Fruit fly (Drosophila melanogaster) whole organism, embryonic: ENCODE measurements around the gene Dr.

Experiments
- Blimp-1 ChIP-seq: fragments of 200-800 bp; sonication (Bioruptor generic); optimal IDR thresholded peaks from 3 replicates; lab custom pipeline; 2018; ENCODE audit warnings: missing biosample characterization, missing genetic modification characterization, mild to moderate bottlenecking, moderate library complexity, missing genetic modification reagents
- CG13123 ChIP-seq: fragments of 200-800 bp; sonication (Bioruptor generic); optimal IDR thresholded peaks from 2 replicates; lab custom pipeline; 2016; ENCODE audit warnings: missing biosample characterization, missing genetic modification characterization
- CG14667 ChIP-seq: fragments of 200-800 bp; sonication (Bioruptor generic); IDR thresholded peaks from 2 replicates; pipeline ENCODE4 v1.3.6; 2022; ENCODE audit warnings: missing biosample characterization, missing genetic modification characterization
- CG17568 ChIP-seq: fragments of 200-800 bp; sonication (Bioruptor generic); optimal IDR thresholded peaks from 2 replicates; lab custom pipeline; 2018; ENCODE audit warnings: missing biosample characterization, mild to moderate bottlenecking, missing genetic modification characterization, moderate library complexity
- CG18011 ChIP-seq: fragments of 200-800 bp; sonication (Bioruptor generic); optimal IDR thresholded peaks from 2 replicates; lab custom pipeline; 2017; ENCODE audit warnings: missing biosample characterization, missing genetic modification characterization, mild to moderate bottlenecking, moderate library complexity, missing genotype
- CG2199 ChIP-seq: fragments of 200-800 bp; sonication (Bioruptor generic); IDR thresholded peaks from 3 replicates; pipeline ENCODE4 v1.3.6; 2022; ENCODE audit warnings: missing biosample characterization, missing genetic modification characterization
- CG5953 ChIP-seq: fragments of 200-800 bp; sonication (Bioruptor generic); IDR thresholded peaks from 2 replicates; pipeline ENCODE4 v1.3.6; 2022; ENCODE audit warnings: missing biosample characterization, missing genetic modification characterization
- CG6654 ChIP-seq: fragments of 200-800 bp; sonication (Bioruptor generic); optimal IDR thresholded peaks from 2 replicates; lab custom pipeline; 2017; ENCODE audit warnings: missing biosample characterization, mild to moderate bottlenecking, missing genetic modification characterization
- CG7357 ChIP-seq: fragments of 200-800 bp; sonication (Bioruptor generic); IDR thresholded peaks from 3 replicates; pipeline ENCODE4 v1.3.6; 2022; ENCODE audit warnings: missing biosample characterization, missing genetic modification characterization
- CG8281 ChIP-seq: fragments of 200-800 bp; sonication (Bioruptor generic); optimal IDR thresholded peaks from 2 replicates; lab custom pipeline; 2018; ENCODE audit warnings: missing biosample characterization, mild to moderate bottlenecking, missing genetic modification characterization, moderate library complexity
- D ChIP-seq, 2 experiments: fragments of 200-800 bp in 1 of 2; fragments of >200 bp in 1 of 2; sonication (Bioruptor generic) in 1 of 2; optimal IDR thresholded peaks; 2 replicates in 1 of 2; 3 replicates in 1 of 2; lab custom pipeline; 2017; ENCODE audit warnings: mild to moderate bottlenecking in 1 of 2, missing biosample characterization in 1 of 2, missing genetic modification characterization in 1 of 2, missing genetic modification reagents in 1 of 2
- Drgx ChIP-seq: fragments of 200-800 bp; sonication (Bioruptor generic); IDR thresholded peaks from 2 replicates; pipeline ENCODE4 v1.3.6; 2022; ENCODE audit warnings: missing biosample characterization, missing genetic modification characterization
- Ets97D ChIP-seq: fragments of 200-800 bp; sonication (Bioruptor generic); optimal IDR thresholded peaks from 3 replicates; lab custom pipeline; 2016; ENCODE audit warnings: missing biosample characterization, missing genetic modification characterization
- Hmr ChIP-seq: fragments of 200-800 bp; sonication (Bioruptor generic); optimal IDR thresholded peaks from 3 replicates; lab custom pipeline; 2017; ENCODE audit warnings: mild to moderate bottlenecking, missing biosample characterization, missing genetic modification reagents, missing genetic modification characterization
- NFAT ChIP-seq: fragments of 200-800 bp; sonication (Bioruptor generic); IDR thresholded peaks from 2 replicates; pipeline ENCODE4 v1.3.6; 2022; ENCODE audit warnings: missing biosample characterization, missing genetic modification characterization
- Nf-YB ChIP-seq: fragments of 200-800 bp; sonication (Bioruptor generic); optimal IDR thresholded peaks from 3 replicates; lab custom pipeline; 2019; ENCODE audit warnings: missing biosample characterization, mild to moderate bottlenecking, missing genetic modification characterization, moderate library complexity
- NfI ChIP-seq: fragments of 200-800 bp; sonication (Bioruptor generic); optimal IDR thresholded peaks from 3 replicates; lab custom pipeline; 2018; ENCODE audit warnings: missing biosample characterization, mild to moderate bottlenecking, missing genetic modification characterization, moderate library complexity
- Pdp1 ChIP-seq, 2 experiments: fragments of 200-800 bp; sonication (Bioruptor generic); optimal IDR thresholded peaks; 3 replicates each; lab custom pipeline; 2016; ENCODE audit warnings: missing biosample characterization in 2 of 2, missing genetic modification characterization in 2 of 2, mild to moderate bottlenecking in 1 of 2, moderate library complexity in 1 of 2
- Tbp ChIP-seq: fragments of >200 bp; optimal IDR thresholded peaks from 2 replicates; lab custom pipeline; 2018; ENCODE audit warnings: missing biosample characterization, missing genetic modification characterization
- abd-A ChIP-seq: fragments of 200-800 bp; sonication (Bioruptor generic); optimal IDR thresholded peaks from 3 replicates; lab custom pipeline; 2019; ENCODE audit warnings: missing biosample characterization, mild to moderate bottlenecking, missing genetic modification characterization, moderate library complexity
- chinmo ChIP-seq: fragments of 200-800 bp; sonication (Bioruptor generic); IDR thresholded peaks from 4 replicates; pipeline ENCODE4 v1.3.6; 2022; ENCODE audit warnings: missing biosample characterization, missing genetic modification characterization; ENCODE audit not compliant: partially characterized antibody
- ci ChIP-seq: fragments of 200-800 bp; sonication (Bioruptor generic); IDR thresholded peaks from 3 replicates; pipeline ENCODE4 v1.3.6; 2022; ENCODE audit warnings: missing biosample characterization, missing genetic modification characterization
- dmrt11E ChIP-seq: fragments of 200-800 bp; sonication (Bioruptor generic); optimal IDR thresholded peaks from 3 replicates; lab custom pipeline; 2018; ENCODE audit warnings: missing biosample characterization, mild to moderate bottlenecking, missing genetic modification characterization, moderate library complexity
- esg ChIP-seq: fragments of 200-800 bp; sonication (Bioruptor generic); conservative IDR thresholded peaks from 2 replicates; pipeline ENCODE4 v1.3.6; 2022; ENCODE audit warnings: missing biosample characterization, missing genetic modification characterization
- kay ChIP-seq: fragments of 200-800 bp; sonication (Bioruptor generic); optimal IDR thresholded peaks from 2 replicates; lab custom pipeline; 2016; ENCODE audit warnings: missing biosample characterization, missing genetic modification characterization
- lilli ChIP-seq: fragments of 200-800 bp; sonication (Bioruptor generic); optimal IDR thresholded peaks from 3 replicates; lab custom pipeline; 2016; ENCODE audit warnings: missing biosample characterization, missing genetic modification characterization
- mam ChIP-seq: fragments of 200-800 bp; sonication (Bioruptor generic); optimal IDR thresholded peaks from 3 replicates; lab custom pipeline; 2016; ENCODE audit warnings: missing biosample characterization, missing genetic modification characterization
- oc ChIP-seq: fragments of 200-800 bp; sonication (Bioruptor generic); optimal IDR thresholded peaks from 2 replicates; lab custom pipeline; 2018; ENCODE audit warnings: missing biosample characterization, mild to moderate bottlenecking, missing genetic modification characterization, moderate library complexity
- ro ChIP-seq: fragments of 200-800 bp; sonication (Bioruptor generic); IDR thresholded peaks from 2 replicates; pipeline ENCODE4 v1.3.6; 2022; ENCODE audit warnings: missing biosample characterization, missing genetic modification characterization
- sd ChIP-seq: fragments of 200-800 bp; sonication (Bioruptor generic); optimal IDR thresholded peaks from 3 replicates; lab custom pipeline; 2018; ENCODE audit warnings: missing biosample characterization, mild to moderate bottlenecking, missing genetic modification characterization, moderate library complexity
- slbo ChIP-seq: fragments of 200-800 bp; sonication (Bioruptor generic); IDR thresholded peaks from 2 replicates; pipeline ENCODE4 v1.3.6; 2022; ENCODE audit warnings: missing biosample characterization, missing genetic modification characterization
- stwl ChIP-seq: fragments of 200-800 bp; sonication (Bioruptor generic); optimal IDR thresholded peaks from 3 replicates; lab custom pipeline; 2018; ENCODE audit warnings: missing biosample characterization, mild to moderate bottlenecking, missing genetic modification characterization, moderate library complexity
- tll ChIP-seq, 2 experiments: fragments of 200-800 bp in 1 of 2; fragments of >200 bp in 1 of 2; sonication (Bioruptor generic) in 1 of 2; optimal IDR thresholded peaks; 2 replicates each; lab custom pipeline; 2017 to 2019; ENCODE audit warnings: missing biosample characterization in 2 of 2, missing genetic modification characterization in 2 of 2, mild to moderate bottlenecking in 1 of 2, moderate library complexity in 1 of 2
- tna ChIP-seq: fragments of 200-800 bp; sonication (Bioruptor generic); IDR thresholded peaks from 2 replicates; pipeline ENCODE4 v1.3.6; 2022; ENCODE audit warnings: missing biosample characterization, missing genetic modification characterization; ENCODE audit not compliant: partially characterized antibody
- twi ChIP-seq: fragments of 200-800 bp; optimal IDR thresholded peaks from 2 replicates; lab custom pipeline; 2019; ENCODE audit warnings: missing biosample characterization, mild to moderate bottlenecking, missing genetic modification characterization, moderate library complexity
- unpg ChIP-seq: fragments of 200-800 bp; sonication (Bioruptor generic); optimal IDR thresholded peaks from 3 replicates; lab custom pipeline; 2018; ENCODE audit warnings: missing biosample characterization, mild to moderate bottlenecking, missing genetic modification characterization, moderate library complexity
- zen ChIP-seq: fragments of 200-800 bp; sonication (Bioruptor generic); optimal IDR thresholded peaks from 3 replicates; lab custom pipeline; 2018; ENCODE audit warnings: missing biosample characterization, mild to moderate bottlenecking, missing genetic modification characterization, moderate library complexity
- zfh2 ChIP-seq: fragments of 200-800 bp; sonication (Bioruptor generic); optimal IDR thresholded peaks from 2 replicates; lab custom pipeline; 2016; ENCODE audit warnings: missing biosample characterization, missing genetic modification characterization

The Dr gene

DNA sequence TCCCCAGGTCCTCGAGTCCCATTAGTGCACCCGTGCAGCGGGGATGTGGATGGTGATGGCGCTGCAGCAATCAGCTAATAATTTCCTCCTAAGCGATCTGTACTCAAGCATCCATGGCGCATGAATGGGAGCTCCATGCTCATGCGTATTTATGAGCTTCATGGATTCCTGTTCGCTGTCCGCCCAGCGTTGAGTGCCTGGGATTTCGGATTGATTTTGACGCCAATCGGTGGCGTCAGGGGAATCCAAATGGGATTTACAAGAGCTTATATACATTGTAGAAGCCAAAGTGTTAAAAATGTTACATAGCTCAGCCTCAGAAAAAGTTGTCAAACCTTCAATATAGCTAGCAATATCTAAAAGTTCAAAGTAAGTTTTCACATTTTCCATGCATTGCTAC, 40.8 kb upstream of the Dr start, which contains the start of gene ND-20L:
TSS of gene ND-20L (plus strand) at position 301 of the 400 bp plus-strand sequence.
- TF ChIP-seq NFAT (GFP tag; lab: Robert Waterston, UW) (0 out of 2 replicates have a peak, but pooled peaks have one; percentile 8), ci (no peak)

- TF ChIP-seq kay (GFP tag; lab: Kevin White, UChicago) (no peak), Hmr (no peak), CG5953 (no peak), CG17568 (GFP tag; lab: Kevin White, UChicago) (no peak), twi (peak; percentile 9), CG18011 (no peak), zen (tag; lab: Kevin White, UChicago) (peak; percentile 38), tll (GFP tag; optimal IDR thresholded peaks at IDR 0.05; lab: Kevin White, UChicago) (peak in 1 of 2 experiments; percentile 81), D (optimal IDR thresholded peaks at IDR 0.05; lab: Kevin White, UChicago) (peak; percentile 82), D (GFP tag; optimal IDR thresholded peaks at IDR 0.05; lab: Kevin White, UChicago) (no peak)
Measured at dm6 chr3R:29516766-29517165, 39.4 kb upstream of the Dr start.

dm6 chr3R:29517923-29518322, 38.3 kb upstream of the Dr start:
- no peak for TF ChIP-seq esg (GFP tag; lab: Robert Waterston, UW)
- TF ChIP-seq lilli (GFP tag; lab: Kevin White, UChicago): no peak
- no peak for TF ChIP-seq NfI (GFP tag; lab: Kevin White, UChicago)
- TF ChIP-seq dmrt11E (tag; lab: Kevin White, UChicago): no peak
- TF ChIP-seq kay (GFP tag; lab: Kevin White, UChicago): no peak
- TF ChIP-seq stwl (tag; lab: Kevin White, UChicago): no peak
- 0 out of 4 replicates have a peak, but pooled peaks have one; percentile 8 for TF ChIP-seq chinmo
- no peak for TF ChIP-seq CG7357 (GFP tag; lab: Robert Waterston, UW)
- no peak for TF ChIP-seq CG13123 (GFP tag; lab: Kevin White, UChicago)
- no peak for TF ChIP-seq CG6654 (GFP tag; lab: Kevin White, UChicago)
- TF ChIP-seq slbo: no peak
- TF ChIP-seq Nf-YB (GFP tag; lab: Kevin White, UChicago): no peak
- peak; percentile 98 for TF ChIP-seq CG8281 (tag; lab: Kevin White, UChicago)
- no peak for TF ChIP-seq mam (GFP tag; lab: Kevin White, UChicago)
- no peak for TF ChIP-seq CG14667 (GFP tag; lab: Robert Waterston, UW)
- peak; percentile 24 for TF ChIP-seq sd (tag; lab: Kevin White, UChicago)
- TF ChIP-seq Ets97D (GFP tag; lab: Kevin White, UChicago): no peak

- no peak for TF ChIP-seq unpg (GFP tag; lab: Kevin White, UChicago)
- TF ChIP-seq ro (GFP tag; lab: Robert Waterston, UW): no peak
- TF ChIP-seq tna (GFP tag; lab: Robert Waterston, UW): no peak
- peak; percentile 62 for TF ChIP-seq oc
- no peak for TF ChIP-seq zfh2
- peak; percentile 66 for TF ChIP-seq abd-A
- TF ChIP-seq Drgx (GFP tag; lab: Robert Waterston, UW): no peak
- TF ChIP-seq CG2199 (GFP tag; lab: Robert Waterston, UW): no peak
- peak; percentile 31 for TF ChIP-seq Blimp-1 (GFP tag; lab: Kevin White, UChicago)
- peak in 1 of 2 experiments; percentile 40 for TF ChIP-seq Pdp1 (GFP tag; optimal IDR thresholded peaks at IDR 0.05; lab: Kevin White, UChicago)
- TF ChIP-seq Tbp (GFP tag; lab: Kevin White, UChicago): no peak
Measured at dm6 chr3R:29518498-29518897, 37.7 kb upstream of the Dr start.
